Fruit fly (Drosophila melanogaster) whole organism: ENCODE measurements around the gene ppk31.

Experiments used
- pan ChIP-seq: fragments of >200 bp; optimal IDR thresholded peaks from 2 replicates; lab custom pipeline; 2017
- psq ChIP-seq: fragments of >200 bp; optimal IDR thresholded peaks from 2 replicates; lab custom pipeline; 2017
- usp ChIP-seq: fragments of >200 bp; optimal IDR thresholded peaks from 2 replicates; lab custom pipeline; 2017; ENCODE audit warnings: missing biosample characterization, missing genetic modification characterization, mixed read lengths

DNA sequence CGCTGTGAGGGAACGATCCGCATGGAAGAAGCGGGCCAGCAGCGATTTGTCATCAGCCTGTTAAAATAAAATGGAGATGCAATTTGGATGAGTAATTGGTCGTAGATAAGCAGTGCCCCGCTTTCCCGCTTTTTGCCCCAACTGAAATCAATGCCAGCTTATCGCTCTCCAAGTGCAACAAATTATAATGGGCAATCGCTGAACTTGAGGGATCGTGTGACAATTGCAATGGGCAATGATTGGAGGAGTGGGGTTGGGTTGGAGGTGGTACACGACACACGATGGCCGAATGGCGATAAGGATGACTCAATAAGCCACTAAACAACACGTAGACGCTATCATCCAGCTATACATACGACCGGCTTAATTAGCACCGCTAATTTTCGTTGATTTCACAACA, 34.2 kb upstream of the ppk31 start:
- no peak for TF ChIP-seq pan
- no peak for TF ChIP-seq psq (lab: Kevin White, UChicago)
- TF ChIP-seq usp, result no peak
